Fruit fly (Drosophila melanogaster): ENCODE measurements around the gene CG14374.

DNA sequence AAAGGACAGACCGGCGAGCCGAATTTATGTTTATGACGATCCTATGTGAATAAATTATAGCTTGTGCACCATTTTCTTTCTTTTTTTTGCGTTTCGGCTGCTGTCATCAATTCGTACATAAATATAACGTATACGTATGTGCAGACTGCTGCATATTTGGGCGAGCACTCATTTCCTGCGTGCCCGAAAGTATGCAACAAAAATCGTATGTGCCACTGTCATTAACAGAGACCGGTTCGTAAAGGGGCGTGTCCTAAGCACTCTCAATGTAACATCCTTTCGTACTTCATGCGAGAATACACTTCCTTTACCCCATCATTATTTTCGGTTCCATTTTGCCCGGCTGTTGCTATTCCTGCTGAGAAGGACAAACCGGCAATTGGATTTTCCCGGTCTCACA lies 36.8 kb downstream of the CG14374 start:
- no peak for TF ChIP-seq Mnt (GFP tag; optimal IDR thresholded peaks at IDR 0.05)
- TF ChIP-seq cnc (optimal IDR thresholded peaks at IDR 0.05): no peak
- no peak for TF ChIP-seq CG7045 (GFP tag; optimal IDR thresholded peaks at IDR 0.05)
- no peak for TF ChIP-seq tj (GFP tag; optimal IDR thresholded peaks at IDR 0.05)
- no peak for TF ChIP-seq CG5204 (GFP tag; optimal IDR thresholded peaks at IDR 0.05)
- no peak for TF ChIP-seq toe (GFP tag; optimal IDR thresholded peaks at IDR 0.05)
- TF ChIP-seq kay (GFP tag; ENCODE audit: borderline replicate concordance): no peak

All from whole organism, adult.